Worm (Caenorhabditis elegans): Measurements from ENCODE around the gene daf-37.

ce11 chrII:6208116-6208515 lies at the start of gene daf-37:
- no peak for TF ChIP-seq pha-4 (GFP tag; IDR thresholded peaks at IDR 0.05)
- TF ChIP-seq pha-4 (tag; optimal IDR thresholded peaks at IDR 0.05): no peak
- no peak for TF ChIP-seq arid-1 (GFP tag; conservative IDR thresholded peaks at IDR 0.05)
- no peak for TF ChIP-seq ama-1 (optimal IDR thresholded peaks at IDR 0.05)
- TF ChIP-seq ceh-82 (tag; optimal IDR thresholded peaks at IDR 0.05): no peak
- TF ChIP-seq ceh-28 (tag; optimal IDR thresholded peaks at IDR 0.05): no peak
- TF ChIP-seq hlh-11 (tag; optimal IDR thresholded peaks at IDR 0.05): no peak
- TF ChIP-seq jun-1 (tag; optimal IDR thresholded peaks at IDR 0.05): no peak
- TF ChIP-seq nhr-77 (tag; optimal IDR thresholded peaks at IDR 0.05): no peak
